Worm (Caenorhabditis elegans) whole organism, L4 larva: ENCODE data around the gene F26F4.12.

ENCODE experiments used
- F10B5.3 ChIP-seq: sonication (generic microtip); optimal IDR thresholded peaks from 2 replicates; lab custom pipeline; 2016; ENCODE audit warnings: mild to moderate bottlenecking, missing genetic modification characterization, missing compliant biosample characterization
- F37D6.2 ChIP-seq: sonication (generic microtip); optimal IDR thresholded peaks from 2 replicates; lab custom pipeline; 2016; ENCODE audit warnings: mild to moderate bottlenecking, missing genetic modification characterization, missing compliant biosample characterization
- F44E2.7 ChIP-seq: fragments of 200-800 bp; sonication (Bioruptor generic); IDR thresholded peaks from 2 replicates; pipeline ENCODE4 v2.1.2; 2022; ENCODE audit warnings: missing genetic modification characterization, missing compliant biosample characterization
- F49E8.2 ChIP-seq: sonication (generic microtip); optimal IDR thresholded peaks from 2 replicates; lab custom pipeline; 2016; ENCODE audit warnings: missing compliant biosample characterization, mild to moderate bottlenecking, missing genetic modification characterization, borderline replicate concordance
- R02D3.7 ChIP-seq: fragments of 150-350 bp; sonication (generic microtip); optimal IDR thresholded peaks from 3 replicates; lab custom pipeline; 2014; ENCODE audit warnings: missing biosample characterization, missing genetic modification characterization
- Y105C5A.15 ChIP-seq: fragments of 200-800 bp; sonication (Bioruptor generic); IDR thresholded peaks from 2 replicates; pipeline ENCODE4 v1.3.6; 2022; ENCODE audit warnings: missing genetic modification characterization, missing compliant biosample characterization
- Y48G9A.11 ChIP-seq: fragments of 200-800 bp; sonication (Bioruptor generic); IDR thresholded peaks from 2 replicates; pipeline ENCODE4 v1.3.6; 2022; ENCODE audit warnings: missing genetic modification reagents, missing genetic modification characterization, missing compliant biosample characterization
- Y5F2A.4 ChIP-seq: fragments of 200-800 bp; sonication (Bioruptor generic); optimal IDR thresholded peaks from 2 replicates; lab custom pipeline; 2018; ENCODE audit warnings: mild to moderate bottlenecking, missing genetic modification characterization, missing compliant biosample characterization
- Y75B8A.6 ChIP-seq: fragments of 200-800 bp; sonication (Bioruptor generic); IDR thresholded peaks from 2 replicates; pipeline ENCODE4 v1.3.6; 2022; ENCODE audit warnings: missing genetic modification reagents, missing genetic modification characterization, missing compliant biosample characterization
- ZK546.5 ChIP-seq, 2 experiments: sonication (generic microtip); optimal IDR thresholded peaks; 2 replicates each; lab custom pipeline; 2017; ENCODE audit warnings: missing biosample characterization in 2 of 2, missing genetic modification characterization in 2 of 2
- aha-1 ChIP-seq: fragments of 150-350 bp; peaks from one replicate; lab custom pipeline; 2014; ENCODE audit warnings: missing biosample characterization, missing genetic modification characterization
- aly-2 ChIP-seq: sonication (generic microtip); optimal IDR thresholded peaks from 2 replicates; lab custom pipeline; 2018; ENCODE audit warnings: missing biosample characterization, missing genetic modification characterization
- ama-1 ChIP-seq: fragments of 150-350 bp; optimal IDR thresholded peaks from 2 replicates; lab custom pipeline; 2014; ENCODE audit warnings: inconsistent platforms, mixed read lengths
- ceh-20 ChIP-seq: fragments of 200-800 bp; sonication (Bioruptor generic); IDR thresholded peaks from 2 replicates; pipeline ENCODE4 v1.3.6; 2022; ENCODE audit warnings: missing genetic modification reagents, missing genetic modification characterization, missing compliant biosample characterization
- ceh-28 ChIP-seq: fragments of 150-350 bp; optimal IDR thresholded peaks from 2 replicates; lab custom pipeline; 2014; ENCODE audit warnings: missing biosample characterization, missing genetic modification reagents, missing genetic modification characterization
- ceh-44 ChIP-seq: fragments of 200-800 bp; sonication (Bioruptor generic); IDR thresholded peaks from 2 replicates; pipeline ENCODE4 v1.3.6; 2022; ENCODE audit warnings: missing genetic modification reagents, missing genetic modification characterization, missing compliant biosample characterization
- ces-1 ChIP-seq: fragments of 150-350 bp; sonication (generic microtip); optimal IDR thresholded peaks from 4 replicates; lab custom pipeline; 2014; ENCODE audit warnings: missing biosample characterization, missing genetic modification reagents, missing genetic modification characterization
- daf-12 ChIP-seq: fragments of 150-350 bp; optimal IDR thresholded peaks from 2 replicates; lab custom pipeline; 2014; ENCODE audit warnings: missing biosample characterization, missing genetic modification reagents, missing genetic modification characterization
- daf-19 ChIP-seq: fragments of 200-800 bp; sonication (Bioruptor generic); conservative IDR thresholded peaks from 2 replicates; pipeline ENCODE4 v1.3.6; 2022; ENCODE audit warnings: missing genetic modification characterization, missing compliant biosample characterization
- daf-8 ChIP-seq: fragments of 200-800 bp; sonication (Bioruptor generic); IDR thresholded peaks from 2 replicates; pipeline ENCODE4 v1.3.6; 2022; ENCODE audit warnings: missing genetic modification characterization, missing compliant biosample characterization
- dmd-8 ChIP-seq: fragments of 200-800 bp; sonication (Bioruptor generic); IDR thresholded peaks from 2 replicates; pipeline ENCODE4 v1.3.6; 2022; ENCODE audit warnings: missing genetic modification characterization, missing compliant biosample characterization
- dmd-9 ChIP-seq: fragments of 200-800 bp; sonication (Bioruptor generic); IDR thresholded peaks from 2 replicates; pipeline ENCODE4 v1.3.6; 2022; ENCODE audit warnings: missing genetic modification reagents, missing genetic modification characterization, missing compliant biosample characterization
- dpl-1 ChIP-seq: fragments of 150-350 bp; optimal IDR thresholded peaks from 2 replicates; lab custom pipeline; 2014; ENCODE audit warnings: missing biosample characterization, missing genetic modification reagents, missing genetic modification characterization
- egl-27 ChIP-seq: sonication (generic microtip); optimal IDR thresholded peaks from 3 replicates; lab custom pipeline; 2017; ENCODE audit warnings: missing biosample characterization, missing genetic modification reagents, missing genetic modification characterization
- egl-43 ChIP-seq: fragments of 200-800 bp; sonication (Bioruptor generic); IDR thresholded peaks from 2 replicates; pipeline ENCODE4 v1.3.6; 2022; ENCODE audit warnings: missing genetic modification reagents, missing genetic modification characterization, missing compliant biosample characterization
- hif-1 ChIP-seq, 2 experiments: sonication (generic microtip); optimal IDR thresholded peaks; 2 replicates each; lab custom pipeline; 2016 to 2017; ENCODE audit warnings: missing compliant biosample characterization in 2 of 2, missing genetic modification characterization in 2 of 2, missing genetic modification reagents in 2 of 2, missing genotype in 2 of 2, mild to moderate bottlenecking in 1 of 2
- hmg-1.1 ChIP-seq: fragments of 200-800 bp; sonication (Bioruptor generic); IDR thresholded peaks from 2 replicates; pipeline ENCODE4 v1.3.6; 2022; ENCODE audit warnings: missing genetic modification reagents, missing genetic modification characterization, missing compliant biosample characterization
- lin-1 ChIP-seq: fragments of 200-800 bp; sonication (Bioruptor generic); IDR thresholded peaks from 2 replicates; pipeline ENCODE4 v1.3.6; 2022; ENCODE audit warnings: missing genetic modification reagents, missing genetic modification characterization, missing compliant biosample characterization
- lin-15B ChIP-seq: fragments of 150-350 bp; sonication (generic microtip); optimal IDR thresholded peaks from 3 replicates; lab custom pipeline; 2014; ENCODE audit warnings: missing biosample characterization, missing genetic modification characterization
- lin-39 ChIP-seq: fragments of 150-350 bp; optimal IDR thresholded peaks from 2 replicates; lab custom pipeline; 2014; ENCODE audit warnings: missing biosample characterization, missing genetic modification reagents, missing genetic modification characterization
- lsy-2 ChIP-seq, 2 experiments: fragments of 150-350 bp in 1 of 2; sonication (generic microtip) in 1 of 2; optimal IDR thresholded peaks; 2 replicates each; lab custom pipeline; 2014 to 2017; ENCODE audit warnings: missing biosample characterization in 2 of 2, missing genetic modification characterization in 2 of 2
- madf-5 ChIP-seq, 2 experiments: fragments of 200-800 bp; sonication (Bioruptor generic); IDR thresholded peaks; 2 replicates each; pipeline ENCODE4 v1.3.6; 2022; ENCODE audit warnings: missing compliant biosample characterization in 2 of 2, missing genetic modification characterization in 2 of 2
- mdl-1 ChIP-seq, 2 experiments: fragments of 150-350 bp in 1 of 2; sonication (generic microtip) in 1 of 2; optimal IDR thresholded peaks; 2 replicates each; lab custom pipeline; 2014 to 2017; ENCODE audit warnings: missing biosample characterization in 2 of 2, missing genetic modification characterization in 2 of 2
- mes-2 ChIP-seq: sonication (generic microtip); optimal IDR thresholded peaks from 2 replicates; lab custom pipeline; 2016; ENCODE audit warnings: missing genotype, mild to moderate bottlenecking, missing genetic modification characterization, missing compliant biosample characterization; ENCODE audit not compliant: poor library complexity, severe bottlenecking
- mxl-2 ChIP-seq: fragments of 200-800 bp; sonication (Bioruptor generic); conservative IDR thresholded peaks from 2 replicates; pipeline ENCODE4 v1.3.6; 2022; ENCODE audit warnings: missing genetic modification reagents, missing genetic modification characterization, missing compliant biosample characterization
- mxl-3 ChIP-seq: fragments of 200-800 bp; sonication (Bioruptor generic); optimal IDR thresholded peaks from 2 replicates; lab custom pipeline; 2018; ENCODE audit warnings: mild to moderate bottlenecking, missing genetic modification characterization, missing compliant biosample characterization
- nhr-10 ChIP-seq: fragments of 150-350 bp; optimal IDR thresholded peaks from 2 replicates; lab custom pipeline; 2014; ENCODE audit warnings: missing biosample characterization, missing genetic modification characterization
- nhr-11 ChIP-seq: fragments of 150-350 bp; optimal IDR thresholded peaks from 2 replicates; lab custom pipeline; 2014; ENCODE audit warnings: missing biosample characterization, missing genetic modification characterization
- nhr-28 ChIP-seq: fragments of 150-350 bp; optimal IDR thresholded peaks from 2 replicates; lab custom pipeline; 2014; ENCODE audit warnings: missing biosample characterization, missing genetic modification characterization
- nhr-41 ChIP-seq: fragments of 200-800 bp; sonication (Bioruptor generic); IDR thresholded peaks from 2 replicates; pipeline ENCODE4 v1.3.6; 2022; ENCODE audit warnings: missing genetic modification reagents, missing genetic modification characterization, missing compliant biosample characterization
- nhr-48 ChIP-seq: sonication (generic microtip); optimal IDR thresholded peaks from 2 replicates; lab custom pipeline; 2016; ENCODE audit warnings: mild to moderate bottlenecking, missing genetic modification characterization, missing compliant biosample characterization
- nhr-76 ChIP-seq: fragments of 150-350 bp; optimal IDR thresholded peaks from 2 replicates; lab custom pipeline; 2014; ENCODE audit warnings: missing biosample characterization, missing genetic modification characterization
- pha-4 ChIP-seq, 2 experiments: fragments of 150-350 bp in 1 of 2; fragments of 200-800 bp in 1 of 2; sonication (Bioruptor generic) in 1 of 2; IDR thresholded peaks in 1 of 2; optimal IDR thresholded peaks in 1 of 2; 2 replicates each; pipeline versions ENCODE4 v1.3.6 to Lab custom; 2014 to 2022; ENCODE audit warnings: missing genetic modification characterization in 2 of 2, missing genetic modification reagents in 2 of 2, missing biosample characterization in 1 of 2, missing compliant biosample characterization in 1 of 2
- pqm-1 ChIP-seq: sonication (generic microtip); optimal IDR thresholded peaks from 2 replicates; lab custom pipeline; 2017; ENCODE audit warnings: missing biosample characterization, missing genetic modification characterization
- rbr-2 ChIP-seq: sonication (generic microtip); optimal IDR thresholded peaks from 2 replicates; lab custom pipeline; 2016; ENCODE audit warnings: missing genotype, missing genetic modification characterization, missing compliant biosample characterization
- snpc-4 ChIP-seq: fragments of 150-350 bp; optimal IDR thresholded peaks from 2 replicates; lab custom pipeline; 2014; ENCODE audit warnings: missing biosample characterization, missing genetic modification characterization
- spr-3 ChIP-seq: fragments of 200-800 bp; sonication (Bioruptor generic); optimal IDR thresholded peaks from 2 replicates; lab custom pipeline; 2018; ENCODE audit warnings: mild to moderate bottlenecking, missing genetic modification characterization, missing compliant biosample characterization
- unc-39 ChIP-seq: sonication (generic microtip); optimal IDR thresholded peaks from 2 replicates; lab custom pipeline; 2017; ENCODE audit warnings: missing biosample characterization, missing genetic modification characterization
- zfp-2 ChIP-seq: sonication (generic microtip); optimal IDR thresholded peaks from 2 replicates; lab custom pipeline; 2016; ENCODE audit warnings: mild to moderate bottlenecking, missing genetic modification characterization, missing compliant biosample characterization
- zfp-3 ChIP-seq: fragments of 200-800 bp; sonication (Bioruptor generic); conservative IDR thresholded peaks from 2 replicates; pipeline ENCODE4 v1.3.6; 2022; ENCODE audit warnings: missing genetic modification reagents, missing genetic modification characterization, missing compliant biosample characterization
- zip-2 ChIP-seq: fragments of 150-350 bp; optimal IDR thresholded peaks from 2 replicates; lab custom pipeline; 2014; ENCODE audit warnings: missing biosample characterization, missing genetic modification characterization
- ztf-11 ChIP-seq: fragments of 150-350 bp; optimal IDR thresholded peaks from 2 replicates; lab custom pipeline; 2014; ENCODE audit warnings: missing biosample characterization, missing genetic modification characterization

Gene F26F4.12

DNA sequence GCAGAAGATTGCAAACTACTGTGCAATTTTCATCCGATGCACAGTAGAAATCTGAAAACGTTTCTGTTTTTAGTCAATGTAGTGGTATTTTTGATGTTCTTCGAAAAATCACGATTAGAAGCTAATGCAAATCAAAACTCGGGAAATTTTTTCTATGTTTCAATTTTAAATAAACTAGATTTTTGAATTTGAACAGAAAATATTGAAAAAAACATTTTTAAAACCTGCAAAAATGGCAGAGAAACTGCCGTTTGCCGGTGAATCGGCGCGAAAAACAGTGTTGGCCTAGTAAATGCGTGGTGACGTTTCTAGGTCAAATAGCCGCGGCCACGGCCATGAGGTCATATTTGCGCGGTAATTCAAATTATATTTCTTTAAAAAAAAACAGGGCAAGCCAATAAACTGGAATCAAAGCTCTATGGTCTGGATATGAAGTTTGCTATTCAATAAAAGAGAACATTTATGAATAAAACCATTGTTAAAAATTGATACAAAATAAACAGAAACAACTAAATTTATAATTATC is 20.4 kb upstream of the F26F4.12 start, which contains the start of gene set-2:
Gene set-2, minus strand, starts transcription at position 51 of the 526 bp plus-strand sequence.
- TF ChIP-seq rbr-2 (peak; percentile 23), spr-3 (GFP tag; lab: Kevin White, UChicago) (no peak), aly-2 (tag; lab: Kevin White, UChicago) (no peak), ama-1 (lab: Kevin White, UChicago) (peak; percentile 2), ceh-28 (tag; lab: Kevin White, UChicago) (no peak), ceh-20 (GFP tag; lab: Robert Waterston, UW) (peak; percentile 47; the same call in 1 of the 2 replicates), snpc-4 (tag; lab: Kevin White, UChicago) (no peak), mdl-1 (tag; optimal IDR thresholded peaks at IDR 0.05; lab: Kevin White, UChicago) (no peak), dpl-1 (GFP tag; lab: Kevin White, UChicago) (peak; percentile 91), dmd-8 (0 out of 2 replicates have a peak, but pooled peaks have one; percentile 42), pqm-1 (tag; lab: Kevin White, UChicago) (no peak), R02D3.7 (tag; lab: Kevin White, UChicago) (no peak), zip-2 (tag; lab: Kevin White, UChicago) (no peak), unc-39 (no peak), ztf-11 (tag; lab: Kevin White, UChicago) (no peak), hif-1 (tag; optimal IDR thresholded peaks at IDR 0.05; lab: Kevin White, UChicago) (peak in 1 of 2 experiments; percentile 89), Y75B8A.6 (GFP tag; lab: Robert Waterston, UW) (no peak), daf-19 (GFP tag; lab: Robert Waterston, UW) (no peak), F37D6.2 (tag; lab: Kevin White, UChicago) (no peak), nhr-11 (tag; lab: Kevin White, UChicago) (no peak), nhr-76 (tag; lab: Kevin White, UChicago) (no peak), egl-27 (no peak), daf-12 (no peak), pha-4 (GFP tag; IDR thresholded peaks at IDR 0.05; lab: Robert Waterston, UW) (no peak), pha-4 (tag; optimal IDR thresholded peaks at IDR 0.05; lab: Kevin White, UChicago) (no peak), nhr-41 (GFP tag; lab: Robert Waterston, UW) (no peak), lin-39 (tag; lab: Kevin White, UChicago) (no peak), nhr-28 (no peak), nhr-10 (no peak), daf-8 (GFP tag; lab: Robert Waterston, UW) (no peak), hmg-1.1 (GFP tag; lab: Robert Waterston, UW) (no peak), dmd-9 (GFP tag; lab: Robert Waterston, UW) (peak; percentile 90), lin-15B (tag; lab: Kevin White, UChicago) (no peak), nhr-48 (tag; lab: Kevin White, UChicago) (no peak), aha-1 (tag; lab: Kevin White, UChicago) (peak; percentile 91), ceh-44 (GFP tag; lab: Robert Waterston, UW) (no peak), mxl-3 (GFP tag; lab: Kevin White, UChicago) (peak; percentile 43), zfp-3 (GFP tag; lab: Robert Waterston, UW) (0 out of 2 replicates have a peak, but pooled peaks have one; percentile 17), madf-5 (GFP tag; IDR thresholded peaks at IDR 0.05; lab: Robert Waterston, UW) (no peak), egl-43 (GFP tag; lab: Robert Waterston, UW) (no peak), mes-2 (tag; lab: Kevin White, UChicago) (peak; percentile 99), ZK546.5 (tag; optimal IDR thresholded peaks at IDR 0.05; lab: Kevin White, UChicago) (no peak), Y105C5A.15 (no peak), F44E2.7 (GFP tag; lab: Robert Waterston, UW) (no peak), F49E8.2 (tag; lab: Kevin White, UChicago) (peak; percentile 44), Y48G9A.11 (GFP tag; lab: Robert Waterston, UW) (peak; percentile 68), F10B5.3 (tag; lab: Kevin White, UChicago) (no peak), Y5F2A.4 (GFP tag; lab: Kevin White, UChicago) (no peak), lin-1 (GFP tag; lab: Robert Waterston, UW) (no peak), ces-1 (no peak), lsy-2 (tag; optimal IDR thresholded peaks at IDR 0.05; lab: Kevin White, UChicago) (peak in 1 of 2 experiments; percentile 66), mxl-2 (GFP tag; lab: Robert Waterston, UW) (no peak), zfp-2 (tag; lab: Kevin White, UChicago) (no peak)
